Fruit fly (Drosophila melanogaster): ENCODE results near the gene CG8500.

Gene CG8500

dm6 chr3R:9821091-9821490, 36.6 kb downstream of the CG8500 start, which contains the start of gene CG42857:
Gene CG42857, minus strand, starts transcription at chr3R:9821191.
- no peak for TF ChIP-seq Myc (optimal IDR thresholded peaks at IDR 0.05)
- no peak for TF ChIP-seq Sin3A (optimal IDR thresholded peaks at IDR 0.05)
- no peak for TF ChIP-seq ttk (optimal IDR thresholded peaks at IDR 0.05)
- TF ChIP-seq psq (optimal IDR thresholded peaks at IDR 0.05) = no peak
- TF ChIP-seq insv (optimal IDR thresholded peaks at IDR 0.05) = no peak
- no peak for TF ChIP-seq h (optimal IDR thresholded peaks at IDR 0.05)

DNA sequence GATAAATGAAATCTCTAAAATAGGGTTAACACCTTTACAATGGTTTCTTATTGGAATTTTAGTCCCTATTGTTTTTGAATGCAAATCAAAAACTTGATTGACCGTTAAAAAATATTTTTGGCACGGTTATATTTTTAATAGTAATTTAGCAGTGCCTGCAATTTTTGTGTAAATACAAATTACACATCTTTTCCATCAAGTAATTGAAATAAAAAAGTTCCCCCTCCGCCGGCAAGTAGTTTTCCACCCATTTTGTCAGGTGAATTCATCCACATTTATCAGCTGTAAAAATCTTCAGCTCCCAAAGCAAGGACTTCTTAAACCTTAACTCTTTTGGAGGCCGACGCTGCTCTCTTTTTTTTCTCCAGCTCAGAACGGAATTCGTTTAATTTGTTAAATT, 39.3 kb downstream of the CG8500 start, which contains the start of gene CG34302:
Gene CG34302 (minus strand): TSS at position 101 of the 400 bp plus-strand sequence.
- TF ChIP-seq Myc (optimal IDR thresholded peaks at IDR 0.05) (no peak), Sin3A (optimal IDR thresholded peaks at IDR 0.05) (no peak)

All from Kc167 (cell line).